Worm (Caenorhabditis elegans) whole organism, midembryonic: Measurements from ENCODE around the gene abu-2.
"Not testable (repeated sequence)": the region's sequence is repeated elsewhere in the genome, so short reads cannot be mapped to it uniquely, and the experiment has no call there.

ENCODE experiments used
- T22C8.4 ChIP-seq: fragments of 200-800 bp; sonication (Bioruptor generic); IDR thresholded peaks from 2 replicates; pipeline ENCODE4 v1.3.6; 2022; ENCODE audit warnings: missing genetic modification characterization, missing compliant biosample characterization
- cog-1 ChIP-seq: sonication (generic microtip); optimal IDR thresholded peaks from 2 replicates; lab custom pipeline; 2016; ENCODE audit warnings: missing genetic modification characterization, missing compliant biosample characterization
- flt-1 ChIP-seq: fragments of 200-800 bp; sonication (Bioruptor generic); IDR thresholded peaks from 2 replicates; pipeline ENCODE4 v1.3.6; 2022; ENCODE audit warnings: missing genetic modification characterization, missing compliant biosample characterization
- klf-2 ChIP-seq: fragments of 200-800 bp; sonication (Bioruptor generic); conservative IDR thresholded peaks from 2 replicates; pipeline ENCODE4 v1.3.6; 2022; ENCODE audit warnings: missing genetic modification reagents, missing genetic modification characterization, missing compliant biosample characterization
- med-1 ChIP-seq: sonication (generic microtip); optimal IDR thresholded peaks from 2 replicates; lab custom pipeline; 2017; ENCODE audit warnings: missing genetic modification characterization, mild to moderate bottlenecking, missing compliant biosample characterization, antibody characterized with exemption, missing genetic modification reagents; ENCODE audit not compliant: insufficient read depth
- ref-1 ChIP-seq: fragments of 200-800 bp; sonication (Bioruptor generic); conservative IDR thresholded peaks from 2 replicates; pipeline ENCODE4 v1.3.6; 2022; ENCODE audit warnings: missing genetic modification reagents, missing genetic modification characterization, missing compliant biosample characterization
- tab-1 ChIP-seq: fragments of 200-800 bp; sonication (Bioruptor generic); IDR thresholded peaks from 2 replicates; pipeline ENCODE4 v1.3.6; 2022; ENCODE audit warnings: missing genetic modification characterization, missing compliant biosample characterization
- ztf-23 ChIP-seq: fragments of 200-800 bp; sonication (Bioruptor generic); IDR thresholded peaks from 2 replicates; pipeline ENCODE4 v1.3.6; 2022; ENCODE audit warnings: missing genetic modification reagents, missing genetic modification characterization, missing compliant biosample characterization
- ztf-29 ChIP-seq: fragments of 200-800 bp; sonication (Bioruptor generic); IDR thresholded peaks from 2 replicates; pipeline ENCODE4 v1.3.6; 2022; ENCODE audit warnings: missing genetic modification reagents, missing genetic modification characterization, missing compliant biosample characterization

The abu-2 gene

DNA sequence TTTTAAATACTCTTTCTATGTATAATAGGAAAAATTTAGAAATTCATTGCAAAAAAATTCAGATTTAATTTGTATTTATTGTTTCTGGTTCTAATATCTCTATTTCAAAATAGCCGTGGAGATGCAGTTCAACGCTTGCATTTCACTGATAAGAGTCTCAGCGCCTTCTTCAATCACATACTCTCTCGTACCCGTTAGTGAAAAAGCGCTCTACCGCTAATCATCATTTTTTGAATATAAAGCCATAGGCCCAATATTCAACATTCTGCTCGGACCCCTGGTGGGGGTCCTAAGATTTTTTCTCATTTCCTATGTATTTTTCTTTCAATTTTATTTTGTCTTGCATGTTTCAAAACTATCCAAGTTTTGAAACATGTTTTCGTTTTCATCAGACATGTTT lies 10.1 kb upstream of the abu-2 start:
- TF ChIP-seq tab-1 (GFP tag; lab: Robert Waterston, UW) (no peak), ztf-29 (GFP tag; lab: Robert Waterston, UW) (no peak), klf-2 (no peak), med-1 (GFP tag; lab: Kevin White, UChicago) (no peak), ref-1 (GFP tag; lab: Robert Waterston, UW) (no peak), T22C8.4 (no peak), cog-1 (tag; lab: Kevin White, UChicago) (no peak), ztf-23 (GFP tag; lab: Robert Waterston, UW) (no peak), flt-1 (GFP tag; lab: Robert Waterston, UW) (no peak)

DNA sequence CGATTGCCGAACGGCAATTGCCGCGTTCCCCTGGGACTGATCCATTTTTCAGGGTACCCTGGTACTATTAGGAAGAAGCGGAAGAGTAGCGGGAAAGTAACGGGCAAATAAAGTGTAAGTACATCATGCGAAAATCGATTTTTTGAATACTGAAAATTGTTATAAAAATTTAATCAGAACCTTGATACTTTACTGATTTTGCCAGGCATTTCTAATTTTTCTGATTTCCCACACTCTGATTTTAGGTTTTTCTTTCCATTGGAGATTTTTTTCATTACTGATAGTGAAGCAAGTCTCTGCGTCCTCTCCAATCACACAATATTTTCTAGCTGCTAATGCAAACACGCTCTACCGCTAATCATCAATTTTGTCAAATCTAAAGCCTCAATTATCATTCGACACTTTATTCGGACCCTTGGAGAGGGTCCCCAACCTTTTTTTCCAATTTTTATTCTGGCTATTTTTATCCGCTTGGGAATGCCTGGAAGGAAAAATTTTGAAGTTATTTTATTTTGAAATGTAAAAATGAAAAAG lies 8.8 kb upstream of the abu-2 start, which contains the start of gene F19G12.9:
Gene F19G12.9 (plus strand): TSS at position 51 of the 534 bp plus-strand sequence.
- TF ChIP-seq med-1 (GFP tag; lab: Kevin White, UChicago) (no peak), cog-1 (tag; lab: Kevin White, UChicago) (no peak), ztf-23 (GFP tag; lab: Robert Waterston, UW) (no peak), ztf-29 (GFP tag; lab: Robert Waterston, UW) (no peak), klf-2 (no peak), flt-1 (GFP tag; lab: Robert Waterston, UW) (no peak), tab-1 (GFP tag; lab: Robert Waterston, UW) (no peak), ref-1 (GFP tag; lab: Robert Waterston, UW) (no peak), T22C8.4 (no peak)

ce11 chrX:1416776-1417354 lies 6.4 kb upstream of the abu-2 start, which contains the start of the genes F19G12.4 and F19G12.8:
F19G12.4 (plus strand) TSS chrX:1417304.
F19G12.8 (plus strand) TSS chrX:1417320.
- no peak for TF ChIP-seq klf-2
- no peak for TF ChIP-seq med-1 (GFP tag; lab: Kevin White, UChicago)
- TF ChIP-seq T22C8.4 = no peak
- no peak for TF ChIP-seq cog-1 (tag; lab: Kevin White, UChicago)
- TF ChIP-seq ztf-29 (GFP tag; lab: Robert Waterston, UW) = no peak
- no peak for TF ChIP-seq tab-1 (GFP tag; lab: Robert Waterston, UW)
- no peak for TF ChIP-seq ref-1 (GFP tag; lab: Robert Waterston, UW)
- TF ChIP-seq flt-1 (GFP tag; lab: Robert Waterston, UW) = no peak
- no peak for TF ChIP-seq ztf-23 (GFP tag; lab: Robert Waterston, UW)

DNA sequence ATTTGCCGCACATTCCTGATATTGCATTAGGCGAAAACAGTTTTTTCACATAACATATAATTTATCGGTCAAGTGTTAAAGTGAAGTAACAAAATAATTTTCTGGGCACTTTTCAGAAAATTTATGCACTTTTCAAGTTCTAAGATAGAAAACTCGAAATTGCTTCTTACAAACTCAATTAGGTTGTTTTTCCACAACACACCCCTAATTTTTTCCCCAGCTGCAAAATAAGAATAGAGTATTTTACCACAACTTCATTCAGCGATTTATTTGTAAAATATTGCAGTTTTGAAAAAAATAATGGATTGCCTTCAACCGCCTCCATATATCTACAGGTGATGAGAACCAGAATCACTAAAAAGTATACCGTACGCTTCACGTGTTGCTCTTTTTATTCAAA lies 2.4 kb upstream of the abu-2 start, which contains the start of gene srh-19:
Gene srh-19 (plus strand): TSS at position 301 of the 400 bp plus-strand sequence.
- TF ChIP-seq ztf-23 (GFP tag; lab: Robert Waterston, UW) = no peak
- TF ChIP-seq klf-2 = no peak
- TF ChIP-seq cog-1 (tag; lab: Kevin White, UChicago) = no peak
- no peak for TF ChIP-seq T22C8.4
- TF ChIP-seq flt-1 (GFP tag; lab: Robert Waterston, UW) = no peak
- TF ChIP-seq ref-1 (GFP tag; lab: Robert Waterston, UW) = no peak
- TF ChIP-seq med-1 (GFP tag; lab: Kevin White, UChicago) = no peak
- TF ChIP-seq ztf-29 (GFP tag; lab: Robert Waterston, UW) = no peak
- TF ChIP-seq tab-1 (GFP tag; lab: Robert Waterston, UW) = no peak

- TF ChIP-seq T22C8.4 (no peak), tab-1 (GFP tag; lab: Robert Waterston, UW) (no peak), ref-1 (GFP tag; lab: Robert Waterston, UW) (no peak), klf-2 (no peak), flt-1 (GFP tag; lab: Robert Waterston, UW) (no peak), ztf-29 (GFP tag; lab: Robert Waterston, UW) (no peak), ztf-23 (GFP tag; lab: Robert Waterston, UW) (no peak), med-1 (GFP tag; lab: Kevin White, UChicago) (no peak), cog-1 (tag; lab: Kevin White, UChicago) (no peak)
These were observed 1.2 kb downstream of the abu-2 start for ce11 chrX:1409224-1409623.

ce11 chrX:1403971-1404370 lies 6.5 kb downstream of the abu-2 start, which contains the start of gene ZK402.1:
ZK402.1 (plus strand) TSS chrX:1404271.
- not testable (repeated sequence) for TF ChIP-seq ref-1 (GFP tag; lab: Robert Waterston, UW); med-1 (GFP tag; lab: Kevin White, UChicago); flt-1 (GFP tag; lab: Robert Waterston, UW)

ce11 chrX:1403444-1403843 lies 7.0 kb downstream of the abu-2 start, which contains the start of gene ZK402.2:
ZK402.2 (plus strand) TSS chrX:1403744.
- TF ChIP-seq ztf-23, flt-1, tab-1 (GFP tag; lab: Robert Waterston, UW): not testable (repeated sequence)

- TF ChIP-seq tab-1 (GFP tag; lab: Robert Waterston, UW) (no peak), med-1 (GFP tag; lab: Kevin White, UChicago) (no peak), T22C8.4 (no peak), klf-2 (no peak), flt-1 (GFP tag; lab: Robert Waterston, UW) (no peak), ztf-23 (GFP tag; lab: Robert Waterston, UW) (no peak), ztf-29 (GFP tag; lab: Robert Waterston, UW) (no peak), ref-1 (GFP tag; lab: Robert Waterston, UW) (no peak), cog-1 (tag; lab: Kevin White, UChicago) (no peak)
These were observed 9.2 kb downstream of the abu-2 start, which contains the start of gene ZK402.5 for ce11 chrX:1401259-1401658. ZK402.5 (minus strand) TSS chrX:1401359.

ce11 chrX:1397516-1397915 lies 12.9 kb downstream of the abu-2 start, which contains the start of gene H39E20.1:
H39E20.1 (minus strand) TSS chrX:1397616.
- TF ChIP-seq med-1 (GFP tag; lab: Kevin White, UChicago) (no peak), ztf-23 (GFP tag; lab: Robert Waterston, UW) (no peak), ref-1 (GFP tag; lab: Robert Waterston, UW) (no peak), klf-2 (no peak), T22C8.4 (no peak), ztf-29 (GFP tag; lab: Robert Waterston, UW) (no peak), flt-1 (GFP tag; lab: Robert Waterston, UW) (no peak), cog-1 (tag; lab: Kevin White, UChicago) (no peak), tab-1 (GFP tag; lab: Robert Waterston, UW) (no peak)
